Worm (Caenorhabditis elegans) whole organism, late embryonic: ENCODE data around the gene bus-1.

ENCODE experiments used
- dmd-4 ChIP-seq: sonication (generic microtip); optimal IDR thresholded peaks from 2 replicates; lab custom pipeline; 2016; ENCODE audit warnings: borderline replicate concordance, missing genetic modification characterization, missing compliant biosample characterization
- pha-4 ChIP-seq: fragments of 150-350 bp; optimal IDR thresholded peaks from 2 replicates; lab custom pipeline; 2018; ENCODE audit warnings: missing biosample characterization, missing genetic modification reagents, missing genetic modification characterization

DNA sequence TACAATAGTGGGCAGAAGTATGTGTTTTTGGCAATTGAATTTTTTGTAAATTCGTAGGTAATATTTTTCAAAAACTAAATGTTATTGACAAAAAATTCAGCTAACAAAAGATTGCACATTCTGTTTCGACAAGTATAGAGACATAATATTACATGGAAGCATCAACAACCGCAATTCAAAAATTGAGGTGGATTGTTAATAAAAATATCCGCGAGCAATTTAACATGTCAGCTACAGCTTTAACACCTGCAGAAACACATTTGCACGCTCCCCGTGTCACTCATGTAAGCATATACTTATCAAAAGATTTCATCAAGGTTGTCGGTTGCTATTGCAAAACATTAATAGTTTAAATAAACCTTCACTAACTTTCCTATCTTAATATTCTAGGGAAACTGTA lies 11.1 kb upstream of the bus-1 start, which contains the start of gene srsx-34:
- no peak for TF ChIP-seq pha-4
- no peak for TF ChIP-seq dmd-4 (tag; lab: Kevin White, UChicago)
